Fruit fly (Drosophila melanogaster): ENCODE measurements around the gene ND-B14.5A.
A peak's percentile ranks its signal among the peaks of the same experiment; 100 is the strongest.

The ND-B14.5A gene

DNA sequence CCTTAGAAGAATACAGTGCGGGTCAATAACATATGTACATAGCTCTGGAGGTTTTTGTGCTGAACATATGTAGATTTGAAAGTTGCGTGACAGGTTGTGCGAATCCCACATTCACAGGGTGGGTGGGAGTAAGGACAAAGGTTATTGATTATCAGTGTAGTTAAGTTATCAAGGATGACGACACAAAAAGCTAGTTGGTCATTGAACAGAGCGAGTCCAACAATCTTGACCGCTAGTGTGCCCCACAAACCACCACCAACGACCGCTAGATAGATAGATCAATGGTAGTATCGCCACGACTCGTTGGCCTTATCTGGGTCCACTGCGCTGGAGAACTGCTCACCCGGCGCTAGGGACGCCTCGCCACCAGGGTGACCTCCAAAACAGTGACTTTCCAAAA lies 25.8 kb upstream of the ND-B14.5A start (continued):
- TF ChIP-seq ranshi (GFP tag; IDR thresholded peaks at IDR 0.05) (peak; percentile 22; the same call in 1 of the 2 replicates), CG15073 (GFP tag; optimal IDR thresholded peaks at IDR 0.05) (peak; percentile 81), CG1647 (GFP tag; optimal IDR thresholded peaks at IDR 0.05) (no peak), trh (GFP tag; optimal IDR thresholded peaks at IDR 0.05) (no peak), fd64A (GFP tag; optimal IDR thresholded peaks at IDR 0.05) (no peak), CG32532 (GFP tag; IDR thresholded peaks at IDR 0.05) (peak; percentile 11; the same call in 1 of the 2 replicates)

DNA sequence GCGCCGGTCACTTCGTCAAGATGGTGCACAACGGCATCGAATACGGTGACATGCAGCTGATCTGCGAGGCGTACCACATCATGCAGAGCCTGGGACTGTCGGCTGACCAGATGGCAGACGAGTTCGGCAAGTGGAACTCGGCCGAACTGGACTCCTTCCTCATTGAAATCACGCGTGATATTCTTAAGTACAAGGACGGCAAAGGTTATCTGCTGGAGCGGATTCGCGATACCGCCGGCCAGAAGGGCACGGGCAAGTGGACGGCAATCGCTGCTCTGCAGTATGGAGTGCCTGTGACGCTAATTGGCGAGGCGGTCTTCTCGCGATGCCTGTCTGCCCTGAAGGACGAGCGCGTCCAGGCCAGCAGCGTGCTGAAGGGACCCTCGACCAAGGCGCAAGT lies 24.9 kb upstream of the ND-B14.5A start:
- peak; percentile 13 for TF ChIP-seq Med (GFP tag)
- no peak for TF ChIP-seq ro (GFP tag; IDR thresholded peaks at IDR 0.05)
- no peak for TF ChIP-seq CG17361 (GFP tag; IDR thresholded peaks at IDR 0.05)

DNA sequence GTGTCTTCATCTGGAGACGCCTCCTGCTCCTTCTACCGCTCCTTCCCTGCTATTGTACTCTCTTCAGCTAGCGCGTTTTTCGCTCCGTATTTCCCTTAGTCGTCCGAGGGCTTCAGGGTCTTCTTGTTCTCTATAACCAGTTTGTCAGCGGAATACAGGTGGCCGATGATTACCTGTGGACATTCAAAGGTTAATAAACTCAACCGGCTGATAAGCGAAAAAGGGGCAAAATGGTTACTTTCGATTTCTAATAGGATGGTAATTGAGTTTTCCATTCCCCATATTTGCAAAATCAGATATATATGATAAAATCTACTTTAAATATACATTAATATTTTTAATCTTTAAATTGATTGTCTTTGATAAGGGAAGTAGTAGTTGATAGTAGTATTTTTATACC lies 23.7 kb upstream of the ND-B14.5A start:
- TF ChIP-seq CoRest (tag; optimal IDR thresholded peaks at IDR 0.05) (no peak), ssp (GFP tag; IDR thresholded peaks at IDR 0.05) (no peak), Sox100B (GFP tag; optimal IDR thresholded peaks at IDR 0.05) (no peak), CG14014 (GFP tag; IDR thresholded peaks at IDR 0.05) (no peak), CG13123 (GFP tag; optimal IDR thresholded peaks at IDR 0.05) (no peak), CG4404 (GFP tag; IDR thresholded peaks at IDR 0.05) (no peak), CG10274 (GFP tag; optimal IDR thresholded peaks at IDR 0.05) (no peak), ewg (GFP tag; optimal IDR thresholded peaks at IDR 0.05) (no peak), CG8765 (GFP tag; IDR thresholded peaks at IDR 0.05) (no peak), jigr1 (GFP tag; IDR thresholded peaks at IDR 0.05) (no peak), Dp (GFP tag; optimal IDR thresholded peaks at IDR 0.05) (no peak), CG7372 (GFP tag; IDR thresholded peaks at IDR 0.05) (no peak), CG9797 (GFP tag; optimal IDR thresholded peaks at IDR 0.05) (no peak)

DNA sequence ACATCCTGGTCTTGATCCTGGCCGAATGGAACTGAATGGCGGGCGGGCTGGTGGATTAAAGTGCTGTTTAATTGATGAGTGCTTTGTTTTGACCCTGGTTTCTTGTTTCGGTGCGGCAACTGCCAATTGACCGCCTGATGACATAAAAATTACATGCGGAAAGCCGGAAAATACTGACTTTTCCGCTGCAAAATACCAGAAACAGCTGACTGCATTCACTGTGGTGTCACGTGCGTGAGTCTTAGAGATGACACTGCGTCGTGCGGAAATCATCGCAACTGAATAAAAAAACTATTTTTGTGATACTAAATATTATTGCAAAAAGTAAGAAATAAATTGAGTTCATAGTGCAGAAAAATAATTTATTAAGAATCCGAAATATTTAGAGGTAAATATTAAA lies 22.8 kb upstream of the ND-B14.5A start, which contains the start of gene bcn92:
Gene bcn92 (minus strand): TSS at position 170 of the 400 bp plus-strand sequence.
- TF ChIP-seq chn (GFP tag; optimal IDR thresholded peaks at IDR 0.05) (peak; percentile 39), CG1647 (GFP tag; optimal IDR thresholded peaks at IDR 0.05) (peak; percentile 26), h (optimal IDR thresholded peaks at IDR 0.05) (no peak), lmd (GFP tag; IDR thresholded peaks at IDR 0.05) (no peak; the same call in 1 of the 2 replicates), CG7372 (GFP tag; IDR thresholded peaks at IDR 0.05) (no peak), repo (GFP tag; optimal IDR thresholded peaks at IDR 0.05) (no peak), lilli (GFP tag; optimal IDR thresholded peaks at IDR 0.05) (peak; percentile 57), HLH54F (GFP tag; optimal IDR thresholded peaks at IDR 0.05) (peak; percentile 41), CG1792 (GFP tag; optimal IDR thresholded peaks at IDR 0.05) (peak; percentile 43), CG10267 (tag; optimal IDR thresholded peaks at IDR 0.05) (peak; percentile 50), Dek (tag; optimal IDR thresholded peaks at IDR 0.05) (peak; percentile 16), CG11085 (GFP tag; IDR thresholded peaks at IDR 0.05) (0 out of 2 replicates have a peak, but pooled peaks have one; percentile 11), gem (tag; optimal IDR thresholded peaks at IDR 0.05) (peak; percentile 56), vfl (GFP tag; optimal IDR thresholded peaks at IDR 0.05) (peak; percentile 33), Hey (tag; optimal IDR thresholded peaks at IDR 0.05) (no peak), nerfin-2 (GFP tag; IDR thresholded peaks at IDR 0.05; ENCODE audit: partially characterized antibody) (peak; percentile 73), Blimp-1 (GFP tag; optimal IDR thresholded peaks at IDR 0.05) (peak; percentile 20), odd (GFP tag; optimal IDR thresholded peaks at IDR 0.05) (no peak), CG2120 (GFP tag; optimal IDR thresholded peaks at IDR 0.05) (peak; percentile 65), Elba2 (GFP tag; optimal IDR thresholded peaks at IDR 0.05) (peak; percentile 92), Myb (GFP tag; optimal IDR thresholded peaks at IDR 0.05) (peak; percentile 45), Kr (GFP tag; optimal IDR thresholded peaks at IDR 0.05) (no peak), pum (GFP tag; optimal IDR thresholded peaks at IDR 0.05) (peak; percentile 32), CG4360 (GFP tag; IDR thresholded peaks at IDR 0.05) (no peak), dmrt11E (tag; optimal IDR thresholded peaks at IDR 0.05) (peak; percentile 9), CG1529 (GFP tag; optimal IDR thresholded peaks at IDR 0.05) (no peak), CG6765 (GFP tag; optimal IDR thresholded peaks at IDR 0.05) (no peak), CG3838 (GFP tag; optimal IDR thresholded peaks at IDR 0.05) (no peak)
